Worm (Caenorhabditis elegans): ENCODE measurements around the gene C07A12.2.

DNA sequence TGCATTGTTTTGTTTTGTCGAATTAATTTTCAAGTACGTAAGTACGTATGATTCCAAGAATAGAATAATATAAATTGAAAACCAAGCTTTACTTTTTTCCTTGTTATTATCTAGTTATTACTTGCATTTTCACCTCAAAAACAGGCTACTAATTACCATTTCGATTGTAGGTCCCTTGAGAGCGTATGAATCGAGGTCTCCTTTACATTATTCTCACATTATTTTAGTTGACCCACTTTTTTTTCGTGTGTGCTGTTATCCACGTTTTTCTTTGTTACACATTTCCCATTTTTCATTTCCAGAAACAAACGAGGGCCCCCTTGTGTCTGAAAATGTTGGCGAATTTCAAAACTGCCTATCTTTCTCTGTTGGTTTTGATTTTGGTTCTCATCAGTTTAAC is 17.2 kb downstream of the C07A12.2 start, which contains the start of gene C05E11.6:
- no peak for TF ChIP-seq F26F4.8 (GFP tag; conservative IDR thresholded peaks at IDR 0.05)
- no peak for TF ChIP-seq nhr-28 (tag; optimal IDR thresholded peaks at IDR 0.05)
- no peak for TF ChIP-seq nhr-48 (tag; optimal IDR thresholded peaks at IDR 0.05)
- no peak for TF ChIP-seq dpl-1 (GFP tag; optimal IDR thresholded peaks at IDR 0.05)
- no peak for TF ChIP-seq ama-1 (optimal IDR thresholded peaks at IDR 0.05)
- no peak for TF ChIP-seq ceh-62 (tag; optimal IDR thresholded peaks at IDR 0.05)
- TF ChIP-seq aly-2 (tag; optimal IDR thresholded peaks at IDR 0.05): no peak
